Worm (Caenorhabditis elegans) whole organism, L4/young adult: ENCODE data around the gene pdtf-1.

Experiments
- W03F9.2 ChIP-seq: fragments of 150-350 bp; optimal IDR thresholded peaks from 2 replicates; lab custom pipeline; 2014; ENCODE audit warnings: missing biosample characterization, missing genetic modification characterization
- dao-5 ChIP-seq: sonication (generic microtip); optimal IDR thresholded peaks from 2 replicates; lab custom pipeline; 2016; ENCODE audit warnings: missing genotype, missing genetic modification characterization, moderate library complexity, missing compliant biosample characterization
- him-1 ChIP-seq: sonication (generic microtip); optimal IDR thresholded peaks from 2 replicates; lab custom pipeline; 2016; ENCODE audit warnings: missing genotype, missing genetic modification reagents, missing genetic modification characterization, missing compliant biosample characterization

ce11 chrIV:8481308-8481707 is 48.5 kb downstream of the pdtf-1 start, which contains the start of gene spp-8:
- TF ChIP-seq W03F9.2 (tag; lab: Kevin White, UChicago) (no peak), him-1 (tag; lab: Kevin White, UChicago) (no peak), dao-5 (no peak)
